Worm (Caenorhabditis elegans): ENCODE data around the gene cyd-1.

The cyd-1 gene

ce11 chrII:12994009-12994788 is 13.8 kb downstream of the cyd-1 start (continued):
- TF ChIP-seq C06A6.2 (GFP tag; conservative IDR thresholded peaks at IDR 0.05) (peak; percentile 22; the same call in 1 of the 2 replicates), mcd-1 (GFP tag; IDR thresholded peaks at IDR 0.05) (peak; percentile 40; the same call in 1 of the 2 replicates), let-526 (GFP tag; IDR thresholded peaks at IDR 0.05) (no peak), madf-3 (GFP tag; IDR thresholded peaks at IDR 0.05) (0 out of 2 replicates have a peak, but pooled peaks have one; percentile 62), Y56A3A.18 (GFP tag; IDR thresholded peaks at IDR 0.05) (peak; percentile 92), B0261.1 (tag; optimal IDR thresholded peaks at IDR 0.05) (no peak), atf-7 (tag; optimal IDR thresholded peaks at IDR 0.05) (peak; percentile 60), ekl-4 (GFP tag; IDR thresholded peaks at IDR 0.05) (peak; percentile 71), nhr-80 (tag; optimal IDR thresholded peaks at IDR 0.05) (peak; percentile 71), pbrm-1 (GFP tag; IDR thresholded peaks at IDR 0.05) (peak; percentile 54; the same call in 1 of the 2 replicates), die-1 (tag; optimal IDR thresholded peaks at IDR 0.05) (no peak), ztf-22 (GFP tag; optimal IDR thresholded peaks at IDR 0.05) (peak; percentile 28), ceh-40 (GFP tag; IDR thresholded peaks at IDR 0.05) (no peak), nhr-27 (tag; optimal IDR thresholded peaks at IDR 0.05) (no peak), ets-4 (GFP tag; optimal IDR thresholded peaks at IDR 0.05) (no peak), F52B5.7 (tag; optimal IDR thresholded peaks at IDR 0.05) (peak; percentile 81), tbx-9 (tag; optimal IDR thresholded peaks at IDR 0.05; ENCODE audit: borderline replicate concordance) (no peak), lin-26 (GFP tag; IDR thresholded peaks at IDR 0.05) (peak; percentile 47; the same call in 1 of the 2 replicates), madf-10 (tag; optimal IDR thresholded peaks at IDR 0.05) (peak; percentile 73), madf-6 (GFP tag; IDR thresholded peaks at IDR 0.05) (peak; percentile 24; the same call in 1 of the 2 replicates), let-607 (tag; optimal IDR thresholded peaks at IDR 0.05) (peak; percentile 3 to 20), nhr-120 (GFP tag; IDR thresholded peaks at IDR 0.05) (no peak), chd-7 (tag; optimal IDR thresholded peaks at IDR 0.05) (peak; percentile 84), B0019.2 (GFP tag; conservative IDR thresholded peaks at IDR 0.05) (no peak), nhr-90 (tag; optimal IDR thresholded peaks at IDR 0.05) (peak; percentile 41), him-1 (tag; optimal IDR thresholded peaks at IDR 0.05) (no peak), B0336.3 (GFP tag; IDR thresholded peaks at IDR 0.05) (peak; percentile 75), ztf-3 (GFP tag; optimal IDR thresholded peaks at IDR 0.05) (no peak), Y79H2A.3 (GFP tag; conservative IDR thresholded peaks at IDR 0.05) (no peak), egl-18 (GFP tag; IDR thresholded peaks at IDR 0.05) (no peak), ZK185.1 (tag; optimal IDR thresholded peaks at IDR 0.05; ENCODE audit: poor library complexity, severe bottlenecking) (peak; percentile 48), hmg-1.2 (GFP tag; IDR thresholded peaks at IDR 0.05) (peak; percentile 24; the same call in 1 of the 2 replicates), F37B4.10 (GFP tag; IDR thresholded peaks at IDR 0.05) (no peak), F22D6.2 (tag; optimal IDR thresholded peaks at IDR 0.05) (peak; percentile 55), rcor-1 (GFP tag; IDR thresholded peaks at IDR 0.05) (no peak), lsl-1 (GFP tag; optimal IDR thresholded peaks at IDR 0.05) (no peak), ztf-6 (GFP tag; IDR thresholded peaks at IDR 0.05) (no peak), hsf-1 (GFP tag; IDR thresholded peaks at IDR 0.05) (peak; percentile 61; the same call in 1 of the 2 replicates), snpc-4 (GFP tag; optimal IDR thresholded peaks at IDR 0.05) (no peak), snpc-4 (tag; optimal IDR thresholded peaks at IDR 0.05) (peak in 1 of 4 experiments; percentile 43), gei-17 (GFP tag; optimal IDR thresholded peaks at IDR 0.05) (peak; percentile 47), F57C9.4 (tag; optimal IDR thresholded peaks at IDR 0.05) (no peak), ama-1 (optimal IDR thresholded peaks at IDR 0.05) (peak; percentile 50), ama-1 (GFP tag; optimal IDR thresholded peaks at IDR 0.05) (no peak)

Data from whole organism, young adult.